Fruit fly (Drosophila melanogaster): Measurements from ENCODE around the gene Fum3.

Gene Fum3

DNA sequence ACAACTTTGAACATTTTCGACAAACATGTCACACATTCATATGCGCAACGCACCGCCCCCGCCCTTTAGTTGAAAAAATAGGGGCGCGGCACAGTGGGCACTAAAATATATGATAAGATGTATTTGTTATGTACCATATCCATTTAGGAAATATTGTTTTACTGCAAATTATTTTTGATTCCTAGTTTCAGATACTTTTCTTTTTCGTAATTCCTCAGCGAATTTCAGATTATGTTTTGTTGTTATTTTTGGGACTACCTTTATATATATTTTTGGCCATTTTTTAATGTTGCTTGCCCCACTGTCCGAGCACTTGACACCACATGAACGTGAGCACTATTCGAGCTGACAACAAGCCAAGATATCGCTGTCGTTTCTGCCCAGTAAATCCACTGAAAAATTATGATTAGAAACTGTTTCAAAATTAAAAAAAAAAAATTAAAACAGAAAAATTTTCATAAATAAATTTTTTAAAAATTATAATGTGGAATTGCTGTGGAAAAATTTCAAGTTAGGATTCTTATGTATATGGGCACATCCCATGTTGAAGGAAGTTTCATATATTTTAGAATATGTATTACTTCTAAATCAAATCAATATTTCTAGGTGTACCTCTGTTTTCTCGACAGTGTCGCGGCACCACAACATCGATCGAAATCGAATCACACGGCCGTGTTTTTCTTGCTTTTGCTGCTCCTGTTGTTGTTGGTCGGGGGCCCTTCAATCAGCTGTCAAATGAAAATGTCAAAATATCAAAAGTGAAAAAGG lies 48.2 kb downstream of the Fum3 start (continued):
- TF ChIP-seq D (optimal IDR thresholded peaks at IDR 0.05) (no peak), D (GFP tag; optimal IDR thresholded peaks at IDR 0.05) (peak; percentile 89), corto (GFP tag; optimal IDR thresholded peaks at IDR 0.05) (no peak), stc (GFP tag; IDR thresholded peaks at IDR 0.05) (peak; percentile 79), CG9876 (GFP tag; optimal IDR thresholded peaks at IDR 0.05) (peak; percentile 16), pan (optimal IDR thresholded peaks at IDR 0.05) (no peak), pan (GFP tag; optimal IDR thresholded peaks at IDR 0.05 in 1 of 2, IDR thresholded peaks at IDR 0.05 in 1 of 2) (peak in 1 of 2 experiments; percentile 90), HLH4C (GFP tag; IDR thresholded peaks at IDR 0.05; ENCODE audit: partially characterized antibody) (peak; percentile 34; the same call in 1 of the 3 replicates), CG7928 (GFP tag; optimal IDR thresholded peaks at IDR 0.05) (peak; percentile 53), amos (GFP tag; IDR thresholded peaks at IDR 0.05; ENCODE audit: partially characterized antibody) (no peak), schlank (tag; optimal IDR thresholded peaks at IDR 0.05) (no peak), CG3995 (GFP tag; optimal IDR thresholded peaks at IDR 0.05) (no peak), CG6654 (GFP tag; optimal IDR thresholded peaks at IDR 0.05) (peak; percentile 77), aop (GFP tag; IDR thresholded peaks at IDR 0.05) (peak; percentile 8; the same call in 1 of the 2 replicates), CG16863 (GFP tag; optimal IDR thresholded peaks at IDR 0.05) (peak; percentile 73), p53 (GFP tag; optimal IDR thresholded peaks at IDR 0.05) (no peak), CG9215 (GFP tag; IDR thresholded peaks at IDR 0.05) (peak; percentile 75), CG7357 (GFP tag; IDR thresholded peaks at IDR 0.05) (peak; percentile 85), CG16813 (GFP tag; IDR thresholded peaks at IDR 0.05; ENCODE audit: partially characterized antibody) (peak; percentile 60; the same call in 2 of the 3 replicates), Xbp1 (GFP tag; optimal IDR thresholded peaks at IDR 0.05) (peak; percentile 77), CG10366 (GFP tag; IDR thresholded peaks at IDR 0.05) (peak; percentile 84), crc (GFP tag; optimal IDR thresholded peaks at IDR 0.05) (peak; percentile 70), eve (GFP tag; optimal IDR thresholded peaks at IDR 0.05) (peak in 1 of 2 experiments; percentile 74), CG15479 (GFP tag; optimal IDR thresholded peaks at IDR 0.05) (peak; percentile 10), repo (GFP tag; optimal IDR thresholded peaks at IDR 0.05) (peak; percentile 57), seq (GFP tag; IDR thresholded peaks at IDR 0.05) (peak; percentile 86), Asciz (GFP tag; optimal IDR thresholded peaks at IDR 0.05) (peak; percentile 90), Eip74EF (GFP tag; optimal IDR thresholded peaks at IDR 0.05) (peak in 1 of 2 experiments; percentile 92), tgo (GFP tag; IDR thresholded peaks at IDR 0.05) (peak; percentile 92), CG1233 (GFP tag; optimal IDR thresholded peaks at IDR 0.05) (peak; percentile 79), eyg (GFP tag; optimal IDR thresholded peaks at IDR 0.05) (no peak), Fer1 (GFP tag; optimal IDR thresholded peaks at IDR 0.05) (peak; percentile 92), CG15011 (GFP tag; optimal IDR thresholded peaks at IDR 0.05) (peak; percentile 53), Atf6 (GFP tag; IDR thresholded peaks at IDR 0.05) (peak; percentile 91), cad (GFP tag; optimal IDR thresholded peaks at IDR 0.05) (no peak), MESR4 (GFP tag; optimal IDR thresholded peaks at IDR 0.05) (no peak), zf30C (GFP tag; optimal IDR thresholded peaks at IDR 0.05) (peak; percentile 95), Opbp (GFP tag; IDR thresholded peaks at IDR 0.05; ENCODE audit: partially characterized antibody) (peak; percentile 12; the same call in 1 of the 3 replicates), en (GFP tag; optimal IDR thresholded peaks at IDR 0.05) (peak; percentile 73), Fer3 (tag; optimal IDR thresholded peaks at IDR 0.05) (peak; percentile 72), Bdp1 (GFP tag; optimal IDR thresholded peaks at IDR 0.05) (peak; percentile 55), otp (GFP tag; IDR thresholded peaks at IDR 0.05) (peak; percentile 87), CG9609 (GFP tag; optimal IDR thresholded peaks at IDR 0.05) (peak; percentile 34), ems (GFP tag; optimal IDR thresholded peaks at IDR 0.05) (peak; percentile 83), CG4854 (GFP tag; optimal IDR thresholded peaks at IDR 0.05) (peak; percentile 82), CG10462 (GFP tag; optimal IDR thresholded peaks at IDR 0.05) (peak; percentile 44), Dip2 (GFP tag; IDR thresholded peaks at IDR 0.05) (peak; percentile 51; the same call in 1 of the 2 replicates), CG14860 (GFP tag; IDR thresholded peaks at IDR 0.05; ENCODE audit: partially characterized antibody) (peak; percentile 72), CG7372 (GFP tag; IDR thresholded peaks at IDR 0.05) (peak; percentile 82)

All from whole organism, embryonic.